Worm (Caenorhabditis elegans): ENCODE measurements around the gene smrc-1.

The smrc-1 gene

ce11 chrIII:6390644-6391043, at the start of gene smrc-1:
smrc-1 (plus strand) TSS chrIII:6390944.
- no peak for TF ChIP-seq ztf-4 (tag; optimal IDR thresholded peaks at IDR 0.05)
- no peak for TF ChIP-seq lin-13 (GFP tag; optimal IDR thresholded peaks at IDR 0.05)
- no peak for TF ChIP-seq nhr-23 (tag; optimal IDR thresholded peaks at IDR 0.05)
- TF ChIP-seq fos-1 (tag; optimal IDR thresholded peaks at IDR 0.05): no peak
- TF ChIP-seq nhr-11 (tag; optimal IDR thresholded peaks at IDR 0.05): no peak
- no peak for TF ChIP-seq R02D3.7 (tag; optimal IDR thresholded peaks at IDR 0.05)
- TF ChIP-seq nhr-77 (tag; optimal IDR thresholded peaks at IDR 0.05): no peak

- peak; percentile 86 to 98 for TF ChIP-seq lsy-2 (tag; optimal IDR thresholded peaks at IDR 0.05)
- TF ChIP-seq unc-55 (GFP tag; optimal IDR thresholded peaks at IDR 0.05): peak; percentile 83
- peak; percentile 55 for TF ChIP-seq lin-13 (GFP tag; optimal IDR thresholded peaks at IDR 0.05)
- TF ChIP-seq ztf-1 (GFP tag; conservative IDR thresholded peaks at IDR 0.05): no peak
- peak; percentile 38 for TF ChIP-seq nhr-25 (tag; optimal IDR thresholded peaks at IDR 0.05)
- TF ChIP-seq blmp-1 (tag; optimal IDR thresholded peaks at IDR 0.05; ENCODE audit: insufficient read depth): no peak
- peak; percentile 58 for TF ChIP-seq crh-2 (tag; optimal IDR thresholded peaks at IDR 0.05)
- peak; percentile 36 for TF ChIP-seq fos-1 (tag; optimal IDR thresholded peaks at IDR 0.05)
- TF ChIP-seq nhr-12 (tag; optimal IDR thresholded peaks at IDR 0.05): no peak
- peak; percentile 76 for TF ChIP-seq skn-1 (tag; optimal IDR thresholded peaks at IDR 0.05)
- TF ChIP-seq lin-11 (tag; optimal IDR thresholded peaks at IDR 0.05): no peak
- TF ChIP-seq nhr-77 (tag; optimal IDR thresholded peaks at IDR 0.05): no peak
- peak in 1 of 2 experiments; percentile 8 for TF ChIP-seq mdl-1 (tag; optimal IDR thresholded peaks at IDR 0.05)
- TF ChIP-seq ceh-16 (tag; optimal IDR thresholded peaks at IDR 0.05): no peak
- peak; percentile 48 for TF ChIP-seq gmeb-1 (tag; optimal IDR thresholded peaks at IDR 0.05)
- TF ChIP-seq nhr-129 (tag; optimal IDR thresholded peaks at IDR 0.05): peak; percentile 79
- TF ChIP-seq nhr-6 (tag; optimal IDR thresholded peaks at IDR 0.05): no peak
- TF ChIP-seq sem-4 (tag; optimal IDR thresholded peaks at IDR 0.05): no peak
- TF ChIP-seq C34F6.9 (tag; optimal IDR thresholded peaks at IDR 0.05): peak; percentile 81
Observed at ce11 chrIII:6341878-6342453, 48.8 kb upstream of the smrc-1 start, which contains the start of gene rpn-13. rpn-13 (minus strand) TSS chrIII:6341928.

- TF ChIP-seq nhr-11 (tag; optimal IDR thresholded peaks at IDR 0.05) (no peak), elt-1 (tag; optimal IDR thresholded peaks at IDR 0.05) (no peak), unc-55 (GFP tag; optimal IDR thresholded peaks at IDR 0.05) (no peak)
Observed at ce11 chrIII:6343229-6343628, 47.5 kb upstream of the smrc-1 start, which contains the start of gene C56G2.9. C56G2.9 (minus strand) TSS chrIII:6343329.

- TF ChIP-seq elt-1 (tag; optimal IDR thresholded peaks at IDR 0.05): no peak
- peak; percentile 85 for TF ChIP-seq sem-4 (tag; optimal IDR thresholded peaks at IDR 0.05)
- no peak for TF ChIP-seq nhr-237 (tag; optimal IDR thresholded peaks at IDR 0.05)
- peak; percentile 84 for TF ChIP-seq lin-13 (GFP tag; optimal IDR thresholded peaks at IDR 0.05)
- peak; percentile 91 for TF ChIP-seq nhr-6 (tag; optimal IDR thresholded peaks at IDR 0.05)
- TF ChIP-seq unc-55 (GFP tag; optimal IDR thresholded peaks at IDR 0.05): peak; percentile 95
- TF ChIP-seq mdl-1 (tag; optimal IDR thresholded peaks at IDR 0.05): peak in 1 of 2 experiments; percentile 2
- TF ChIP-seq sma-3 (GFP tag; optimal IDR thresholded peaks at IDR 0.05): peak; percentile 74
- peak; percentile 22 for TF ChIP-seq R02D3.7 (tag; optimal IDR thresholded peaks at IDR 0.05)
- no peak for TF ChIP-seq ztf-1 (GFP tag; conservative IDR thresholded peaks at IDR 0.05)
- no peak for TF ChIP-seq elt-3 (tag; optimal IDR thresholded peaks at IDR 0.05)
- no peak for TF ChIP-seq unc-62 (GFP tag; optimal IDR thresholded peaks at IDR 0.05)
- no peak for TF ChIP-seq nhr-23 (tag; optimal IDR thresholded peaks at IDR 0.05)
- peak; percentile 83 for TF ChIP-seq nhr-25 (tag; optimal IDR thresholded peaks at IDR 0.05)
- no peak for TF ChIP-seq aly-2 (tag; optimal IDR thresholded peaks at IDR 0.05)
- peak; percentile 87 for TF ChIP-seq F13H6.1 (tag; optimal IDR thresholded peaks at IDR 0.05)
- peak; percentile 65 for TF ChIP-seq egl-27 (tag; optimal IDR thresholded peaks at IDR 0.05)
- TF ChIP-seq lin-39 (tag; optimal IDR thresholded peaks at IDR 0.05): no peak
- peak; percentile 93 for TF ChIP-seq nhr-129 (tag; optimal IDR thresholded peaks at IDR 0.05)
- TF ChIP-seq snpc-4 (tag; optimal IDR thresholded peaks at IDR 0.05): peak; percentile 45
- no peak for TF ChIP-seq nhr-11 (tag; optimal IDR thresholded peaks at IDR 0.05)
- peak; percentile 53 for TF ChIP-seq ama-1 (optimal IDR thresholded peaks at IDR 0.05)
- TF ChIP-seq ceh-82 (tag; optimal IDR thresholded peaks at IDR 0.05): no peak
- peak; percentile 96 to 98 for TF ChIP-seq lsy-2 (tag; optimal IDR thresholded peaks at IDR 0.05)
- TF ChIP-seq C34F6.9 (tag; optimal IDR thresholded peaks at IDR 0.05): peak; percentile 94
- no peak for TF ChIP-seq unc-39 (tag; optimal IDR thresholded peaks at IDR 0.05)
- peak; percentile 90 for TF ChIP-seq crh-2 (tag; optimal IDR thresholded peaks at IDR 0.05)
- no peak for TF ChIP-seq mbf-1 (tag; optimal IDR thresholded peaks at IDR 0.05)
- TF ChIP-seq ZK546.5 (tag; optimal IDR thresholded peaks at IDR 0.05): no peak
- no peak for TF ChIP-seq ztf-11 (tag; optimal IDR thresholded peaks at IDR 0.05)
- TF ChIP-seq sma-9 (GFP tag; optimal IDR thresholded peaks at IDR 0.05): peak; percentile 72
- no peak for TF ChIP-seq sma-9 (tag; optimal IDR thresholded peaks at IDR 0.05)
- peak; percentile 73 for TF ChIP-seq ztf-4 (tag; optimal IDR thresholded peaks at IDR 0.05)
- TF ChIP-seq skn-1 (tag; optimal IDR thresholded peaks at IDR 0.05): no peak
- peak; percentile 29 for TF ChIP-seq Y55F3AM.14 (GFP tag; optimal IDR thresholded peaks at IDR 0.05)
- peak; percentile 53 for TF ChIP-seq mab-5 (tag; optimal IDR thresholded peaks at IDR 0.05)
- peak; percentile 34 for TF ChIP-seq blmp-1 (tag; optimal IDR thresholded peaks at IDR 0.05; ENCODE audit: insufficient read depth)
- TF ChIP-seq nhr-21 (tag; optimal IDR thresholded peaks at IDR 0.05): peak; percentile 66
- TF ChIP-seq nhr-77 (tag; optimal IDR thresholded peaks at IDR 0.05): no peak
- TF ChIP-seq gmeb-1 (tag; optimal IDR thresholded peaks at IDR 0.05): peak; percentile 75
Observed at ce11 chrIII:6344737-6345136, 46.0 kb upstream of the smrc-1 start.
